In the genomic region with DNA sequence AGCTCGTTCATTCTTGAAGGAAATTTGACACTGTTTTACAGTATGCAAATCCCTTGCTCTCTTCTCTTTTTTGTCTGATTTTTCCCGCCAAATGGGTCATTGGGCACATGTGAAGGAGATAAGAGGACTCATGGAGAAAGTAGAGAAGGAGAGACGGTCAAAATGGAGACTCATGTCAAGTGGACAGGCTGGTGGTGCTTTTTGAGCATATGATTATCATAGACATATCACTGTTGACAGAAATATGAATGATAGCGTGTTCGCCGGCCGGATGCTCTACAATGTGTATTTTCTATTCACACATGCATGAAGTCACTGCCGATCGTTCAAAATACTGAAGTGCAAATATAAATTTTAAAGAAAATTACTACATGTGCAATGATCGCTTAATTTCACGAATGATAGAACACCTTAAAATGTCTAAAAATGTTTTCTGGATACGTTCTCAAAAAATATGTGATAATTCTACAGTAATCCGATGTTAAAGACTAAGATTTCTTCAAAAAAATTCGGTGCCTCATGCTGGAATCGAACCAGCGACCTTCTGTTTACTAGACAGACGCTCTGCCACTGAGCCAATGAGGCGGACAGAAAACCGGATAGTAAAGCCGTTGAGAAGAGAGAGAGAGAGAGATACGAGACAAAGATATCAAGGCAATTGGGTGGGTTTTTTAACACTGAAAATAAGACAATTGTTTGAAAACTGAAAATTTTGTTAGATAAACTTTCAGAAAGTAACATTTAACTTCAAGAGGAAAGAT, we compare ENCODE assay signal across 3 worm cellular contexts.
TF ChIP-seq lines count a peak whose summit lies in the region.

No protein-coding gene starts in this region.

TF ChIP-seq in whole organism, L4 larva, 104 proteins besides CTCF, POLR2A, EP300 and RAD21 (continued from another document):
- TF ChIP-seq D1046.2 (GFP tag; IDR thresholded peaks at IDR 0.05; lab: Robert Waterston, UW) (no peak), unc-62 (GFP tag; optimal IDR thresholded peaks at IDR 0.05 in 1 of 2; lab: Kevin White, UChicago) (peak in 1 of 2 experiments; percentile 95), unc-62 (tag; optimal IDR thresholded peaks at IDR 0.05; lab: Kevin White, UChicago) (no peak), F37D6.2 (tag; optimal IDR thresholded peaks at IDR 0.05; lab: Kevin White, UChicago) (peak; percentile 12), lin-15B (tag; optimal IDR thresholded peaks at IDR 0.05; lab: Kevin White, UChicago) (no peak), arid-1 (GFP tag; conservative IDR thresholded peaks at IDR 0.05; lab: Robert Waterston, UW) (peak; percentile 79), ztf-11 (tag; optimal IDR thresholded peaks at IDR 0.05; lab: Kevin White, UChicago) (no peak), ctbp-1 (GFP tag; IDR thresholded peaks at IDR 0.05; lab: Robert Waterston, UW) (peak; percentile 60; the same call in 1 of the 2 replicates), zfp-2 (tag; optimal IDR thresholded peaks at IDR 0.05; lab: Kevin White, UChicago) (no peak), dpl-1 (GFP tag; optimal IDR thresholded peaks at IDR 0.05; lab: Kevin White, UChicago) (peak; percentile 39), spr-1 (tag; optimal IDR thresholded peaks at IDR 0.05; lab: Kevin White, UChicago) (peak; percentile 23), hlh-11 (tag; optimal IDR thresholded peaks at IDR 0.05; lab: Kevin White, UChicago) (peak; percentile 22), lin-38 (GFP tag; IDR thresholded peaks at IDR 0.05; lab: Robert Waterston, UW) (peak; percentile 62), nhr-111 (GFP tag; optimal IDR thresholded peaks at IDR 0.05; lab: Kevin White, UChicago) (peak; percentile 34), hif-1 (tag; optimal IDR thresholded peaks at IDR 0.05; lab: Kevin White, UChicago) (no peak), duxl-1 (tag; optimal IDR thresholded peaks at IDR 0.05; lab: Kevin White, UChicago; ENCODE audit: poor library complexity) (peak; percentile 52), daf-16 (GFP tag; optimal IDR thresholded peaks at IDR 0.05; lab: Kevin White, UChicago) (peak in 1 of 2 experiments; percentile 67), daf-16 (tag; optimal IDR thresholded peaks at IDR 0.05; lab: Kevin White, UChicago) (peak; percentile 50), Y5F2A.4 (GFP tag; optimal IDR thresholded peaks at IDR 0.05; lab: Kevin White, UChicago) (peak; percentile 29), hmg-1.1 (GFP tag; IDR thresholded peaks at IDR 0.05; lab: Robert Waterston, UW) (peak; percentile 51; the same call in 1 of the 2 replicates), spr-3 (GFP tag; optimal IDR thresholded peaks at IDR 0.05; lab: Kevin White, UChicago) (no peak), lsy-2 (tag; optimal IDR thresholded peaks at IDR 0.05; lab: Kevin White, UChicago) (peak in 1 of 2 experiments; percentile 66), tra-1 (GFP tag; IDR thresholded peaks at IDR 0.05; lab: Robert Waterston, UW) (peak; percentile 56)

TF ChIP-seq in whole organism, late embryonic, 69 proteins besides CTCF, POLR2A, EP300 and RAD21 (continued from another document):
- TF ChIP-seq ceh-14 (tag; optimal IDR thresholded peaks at IDR 0.05; lab: Kevin White, UChicago) (no peak), ama-1 (optimal IDR thresholded peaks at IDR 0.05; lab: Kevin White, UChicago) (no peak), ref-2 (tag; optimal IDR thresholded peaks at IDR 0.05; lab: Kevin White, UChicago) (peak; percentile 12), che-1 (tag; optimal IDR thresholded peaks at IDR 0.05; lab: Kevin White, UChicago) (peak; percentile 41), K09A11.1 (tag; optimal IDR thresholded peaks at IDR 0.05; lab: Kevin White, UChicago; ENCODE audit: insufficient read depth) (no peak), elt-4 (tag; optimal IDR thresholded peaks at IDR 0.05; lab: Kevin White, UChicago) (no peak), hlh-13 (GFP tag; optimal IDR thresholded peaks at IDR 0.05; lab: Kevin White, UChicago) (no peak), tbx-7 (tag; optimal IDR thresholded peaks at IDR 0.05; lab: Kevin White, UChicago) (no peak), dve-1 (tag; optimal IDR thresholded peaks at IDR 0.05; lab: Kevin White, UChicago) (peak; percentile 45), ceh-30 (tag; optimal IDR thresholded peaks at IDR 0.05; lab: Kevin White, UChicago) (no peak), nfya-1 (tag; optimal IDR thresholded peaks at IDR 0.05; lab: Kevin White, UChicago) (peak; percentile 38), npax-4 (tag; optimal IDR thresholded peaks at IDR 0.05; lab: Kevin White, UChicago) (peak; percentile 13), tbx-2 (tag; optimal IDR thresholded peaks at IDR 0.05; lab: Kevin White, UChicago) (peak; percentile 6), hlh-15 (tag; optimal IDR thresholded peaks at IDR 0.05; lab: Kevin White, UChicago) (peak; percentile 3), gmeb-2 (tag; optimal IDR thresholded peaks at IDR 0.05; lab: Kevin White, UChicago) (peak; percentile 50), madf-2 (tag; optimal IDR thresholded peaks at IDR 0.05; lab: Kevin White, UChicago) (no peak), C38D4.7 (GFP tag; optimal IDR thresholded peaks at IDR 0.05; lab: Kevin White, UChicago) (peak; percentile 49), ceh-22 (tag; optimal IDR thresholded peaks at IDR 0.05; lab: Kevin White, UChicago) (no peak), elt-2 (tag; optimal IDR thresholded peaks at IDR 0.05; lab: Kevin White, UChicago) (peak; percentile 8), pros-1 (tag; optimal IDR thresholded peaks at IDR 0.05; lab: Kevin White, UChicago) (no peak), ceh-6 (GFP tag; optimal IDR thresholded peaks at IDR 0.05; lab: Kevin White, UChicago) (peak; percentile 55), pax-1 (tag; optimal IDR thresholded peaks at IDR 0.05; lab: Kevin White, UChicago) (no peak), lin-11 (tag; optimal IDR thresholded peaks at IDR 0.05; lab: Kevin White, UChicago) (peak; percentile 42), pat-9 (tag; optimal IDR thresholded peaks at IDR 0.05; lab: Kevin White, UChicago) (peak; percentile 33), syd-9 (tag; optimal IDR thresholded peaks at IDR 0.05; lab: Kevin White, UChicago) (peak; percentile 25), unc-86 (tag; optimal IDR thresholded peaks at IDR 0.05; lab: Kevin White, UChicago) (peak; percentile 4), sdc-2 (tag; optimal IDR thresholded peaks at IDR 0.05; lab: Kevin White, UChicago) (no peak), fax-1 (tag; optimal IDR thresholded peaks at IDR 0.05; lab: Kevin White, UChicago) (no peak), sox-4 (tag; optimal IDR thresholded peaks at IDR 0.05; lab: Kevin White, UChicago) (peak; percentile 34), nhr-232 (tag; optimal IDR thresholded peaks at IDR 0.05; lab: Kevin White, UChicago) (peak; percentile 35), ceh-31 (tag; optimal IDR thresholded peaks at IDR 0.05; lab: Kevin White, UChicago) (no peak), ets-4 (tag; optimal IDR thresholded peaks at IDR 0.05; lab: Kevin White, UChicago) (no peak), fkh-10 (GFP tag; optimal IDR thresholded peaks at IDR 0.05; lab: Kevin White, UChicago) (no peak), pqm-1 (tag; optimal IDR thresholded peaks at IDR 0.05; lab: Kevin White, UChicago) (no peak), mec-3 (tag; optimal IDR thresholded peaks at IDR 0.05; lab: Kevin White, UChicago; ENCODE audit: borderline replicate concordance) (no peak), ztf-16 (tag; optimal IDR thresholded peaks at IDR 0.05; lab: Kevin White, UChicago) (peak; percentile 24), ceh-2 (tag; optimal IDR thresholded peaks at IDR 0.05; lab: Kevin White, UChicago) (no peak), lim-6 (tag; optimal IDR thresholded peaks at IDR 0.05; lab: Kevin White, UChicago) (no peak), eyg-1 (tag; optimal IDR thresholded peaks at IDR 0.05; lab: Kevin White, UChicago) (no peak), T23F11.4 (GFP tag; optimal IDR thresholded peaks at IDR 0.05; lab: Kevin White, UChicago) (no peak), hlh-30 (tag; optimal IDR thresholded peaks at IDR 0.05; lab: Kevin White, UChicago; ENCODE audit: insufficient read depth) (no peak), rnt-1 (tag; optimal IDR thresholded peaks at IDR 0.05; lab: Kevin White, UChicago) (no peak), pha-4 (tag; optimal IDR thresholded peaks at IDR 0.05; lab: Kevin White, UChicago) (no peak), K02D7.2 (tag; optimal IDR thresholded peaks at IDR 0.05; lab: Kevin White, UChicago) (no peak), unc-42 (tag; optimal IDR thresholded peaks at IDR 0.05; lab: Kevin White, UChicago) (no peak), nhr-11 (tag; optimal IDR thresholded peaks at IDR 0.05; lab: Kevin White, UChicago) (no peak)
TF ChIP-seq in whole organism, late embryonic: peak in this region for 26.

TF ChIP-seq in whole organism, mixed stage, embryonic, 35 proteins besides CTCF, POLR2A, EP300 and RAD21 (continued from another document):
- TF ChIP-seq nhr-12 (tag; optimal IDR thresholded peaks at IDR 0.05; lab: Kevin White, UChicago) (no peak), ces-1 (GFP tag; optimal IDR thresholded peaks at IDR 0.05; lab: Kevin White, UChicago) (no peak), zip-8 (tag; optimal IDR thresholded peaks at IDR 0.05; lab: Kevin White, UChicago) (no peak), unc-39 (tag; optimal IDR thresholded peaks at IDR 0.05; lab: Kevin White, UChicago) (no peak), tbx-8 (GFP tag; optimal IDR thresholded peaks at IDR 0.05; lab: Kevin White, UChicago) (no peak), ceh-83 (GFP tag; optimal IDR thresholded peaks at IDR 0.05; lab: Kevin White, UChicago) (peak; percentile 71), M03D4.4 (tag; optimal IDR thresholded peaks at IDR 0.05; lab: Kevin White, UChicago) (peak; percentile 71)
